Worm (Caenorhabditis elegans): ENCODE results near the gene rpb-6.

- TF ChIP-seq lin-54 (GFP tag; optimal IDR thresholded peaks at IDR 0.05): no peak
- TF ChIP-seq madf-3 (GFP tag; IDR thresholded peaks at IDR 0.05): no peak
- TF ChIP-seq madf-8 (GFP tag; conservative IDR thresholded peaks at IDR 0.05): no peak
- TF ChIP-seq nhr-120 (GFP tag; IDR thresholded peaks at IDR 0.05): no peak
- no peak for TF ChIP-seq snpc-4 (GFP tag; optimal IDR thresholded peaks at IDR 0.05)
- no peak for TF ChIP-seq snpc-4 (tag; optimal IDR thresholded peaks at IDR 0.05)
- TF ChIP-seq snpc-3.4 (tag; optimal IDR thresholded peaks at IDR 0.05): no peak
- TF ChIP-seq F22D6.2 (tag; optimal IDR thresholded peaks at IDR 0.05): no peak
- TF ChIP-seq ztf-3 (GFP tag; optimal IDR thresholded peaks at IDR 0.05): no peak
- TF ChIP-seq lin-35 (GFP tag; optimal IDR thresholded peaks at IDR 0.05): no peak
These were observed 47.6 kb upstream of the rpb-6 start for ce11 chrII:10531604-10532003.

Data from whole organism, young adult.